1 fruit fly cellular context compared by ENCODE assay signal in genomic region chr3R:5464481-5464880, dm6.
TF ChIP-seq lines count a peak whose summit lies in the region.

TSS of gene PEK (minus strand) at chr3R:5464753.

TF ChIP-seq in whole organism, embryonic, 481 proteins besides CTCF, POLR2A, EP300 and RAD21 (continued from another document):
- no peak for TF ChIP-seq CG7271 (tag; optimal IDR thresholded peaks at IDR 0.05; lab: Kevin White, UChicago)
- TF ChIP-seq fru (optimal IDR thresholded peaks at IDR 0.05; lab: Kevin White, UChicago) = no peak
- no peak for TF ChIP-seq Hr51 (GFP tag; optimal IDR thresholded peaks at IDR 0.05; lab: Kevin White, UChicago)
- TF ChIP-seq ab (GFP tag; optimal IDR thresholded peaks at IDR 0.05; lab: Kevin White, UChicago) = no peak
- no peak for TF ChIP-seq Mes4 (GFP tag; optimal IDR thresholded peaks at IDR 0.05; lab: Kevin White, UChicago)
- TF ChIP-seq Myb (GFP tag; optimal IDR thresholded peaks at IDR 0.05; lab: Kevin White, UChicago) = peak; percentile 5
- no peak for TF ChIP-seq rib (GFP tag; IDR thresholded peaks at IDR 0.05; lab: Robert Waterston, UW)
- TF ChIP-seq CG6254 (GFP tag; optimal IDR thresholded peaks at IDR 0.05; lab: Kevin White, UChicago) = no peak
- TF ChIP-seq lola (GFP tag; optimal IDR thresholded peaks at IDR 0.05; lab: Kevin White, UChicago) = no peak
- no peak for TF ChIP-seq maf-S (GFP tag; optimal IDR thresholded peaks at IDR 0.05; lab: Kevin White, UChicago)
- no peak for TF ChIP-seq GATAe (GFP tag; conservative IDR thresholded peaks at IDR 0.05; lab: Robert Waterston, UW)
- no peak for TF ChIP-seq sim (GFP tag; IDR thresholded peaks at IDR 0.05; lab: Robert Waterston, UW)
- TF ChIP-seq kni (GFP tag; optimal IDR thresholded peaks at IDR 0.05; lab: Kevin White, UChicago) = no peak
- no peak for TF ChIP-seq CG11695 (GFP tag; IDR thresholded peaks at IDR 0.05; lab: Robert Waterston, UW)
- no peak for TF ChIP-seq z (GFP tag; IDR thresholded peaks at IDR 0.05; lab: Robert Waterston, UW)
- no peak for TF ChIP-seq Med (GFP tag; lab: Kevin White, UChicago)
- no peak for TF ChIP-seq Fer1 (GFP tag; optimal IDR thresholded peaks at IDR 0.05; lab: Kevin White, UChicago)
- no peak for TF ChIP-seq CG10543 (GFP tag; optimal IDR thresholded peaks at IDR 0.05; lab: Kevin White, UChicago)
- no peak for TF ChIP-seq gro (GFP tag; optimal IDR thresholded peaks at IDR 0.05; lab: Kevin White, UChicago)
- no peak for TF ChIP-seq Adf1 (GFP tag; IDR thresholded peaks at IDR 0.05; lab: Robert Waterston, UW)
- no peak for TF ChIP-seq otp (GFP tag; IDR thresholded peaks at IDR 0.05; lab: Robert Waterston, UW)
- no peak for TF ChIP-seq Sox102F (GFP tag; optimal IDR thresholded peaks at IDR 0.05; lab: Kevin White, UChicago)
- TF ChIP-seq CG2875 (GFP tag; optimal IDR thresholded peaks at IDR 0.05; lab: Kevin White, UChicago) = no peak
- no peak for TF ChIP-seq Nf-YA (GFP tag; IDR thresholded peaks at IDR 0.05; lab: Robert Waterston, UW)
- no peak for TF ChIP-seq CG42726 (GFP tag; IDR thresholded peaks at IDR 0.05; lab: Robert Waterston, UW; ENCODE audit: partially characterized antibody)
- peak; percentile 16 for TF ChIP-seq CG17829 (tag; optimal IDR thresholded peaks at IDR 0.05; lab: Kevin White, UChicago)
- TF ChIP-seq PHDP (tag; optimal IDR thresholded peaks at IDR 0.05; lab: Kevin White, UChicago) = no peak
- TF ChIP-seq CG17328 (GFP tag; IDR thresholded peaks at IDR 0.05; lab: Robert Waterston, UW) = no peak
- no peak for TF ChIP-seq CG9817 (tag; optimal IDR thresholded peaks at IDR 0.05; lab: Kevin White, UChicago)
- no peak for TF ChIP-seq onecut (GFP tag; IDR thresholded peaks at IDR 0.05; lab: Robert Waterston, UW)
- TF ChIP-seq CG15514 (GFP tag; optimal IDR thresholded peaks at IDR 0.05; lab: Kevin White, UChicago) = peak; percentile 13
- no peak for TF ChIP-seq ash1 (GFP tag; optimal IDR thresholded peaks at IDR 0.05; lab: Kevin White, UChicago)
- TF ChIP-seq crc (GFP tag; optimal IDR thresholded peaks at IDR 0.05; lab: Kevin White, UChicago) = no peak
- no peak for TF ChIP-seq CG3847 (GFP tag; IDR thresholded peaks at IDR 0.05; lab: Robert Waterston, UW)
- no peak for TF ChIP-seq Awh (GFP tag; IDR thresholded peaks at IDR 0.05; lab: Robert Waterston, UW)
- TF ChIP-seq Mad (GFP tag; optimal IDR thresholded peaks at IDR 0.05; lab: Kevin White, UChicago) = no peak
- no peak for TF ChIP-seq nerfin-2 (GFP tag; IDR thresholded peaks at IDR 0.05; lab: Robert Waterston, UW; ENCODE audit: partially characterized antibody)
- TF ChIP-seq crp (GFP tag; optimal IDR thresholded peaks at IDR 0.05; lab: Kevin White, UChicago) = peak in 1 of 2 experiments; percentile 61
- no peak for TF ChIP-seq NC2α (GFP tag; optimal IDR thresholded peaks at IDR 0.05; lab: Kevin White, UChicago)
- TF ChIP-seq H15 (GFP tag; IDR thresholded peaks at IDR 0.05; lab: Robert Waterston, UW) = no peak
- TF ChIP-seq CG8924 (tag; optimal IDR thresholded peaks at IDR 0.05; lab: Kevin White, UChicago) = no peak
- TF ChIP-seq E2f1 (GFP tag; IDR thresholded peaks at IDR 0.05; lab: Robert Waterston, UW) = no peak
- TF ChIP-seq CG2116 (GFP tag; optimal IDR thresholded peaks at IDR 0.05; lab: Kevin White, UChicago) = no peak
- no peak for TF ChIP-seq br (optimal IDR thresholded peaks at IDR 0.05; lab: Kevin White, UChicago)
- TF ChIP-seq wor (GFP tag; IDR thresholded peaks at IDR 0.05; lab: Robert Waterston, UW) = no peak
- TF ChIP-seq CG13894 (tag; optimal IDR thresholded peaks at IDR 0.05; lab: Kevin White, UChicago) = no peak
- TF ChIP-seq ind (GFP tag; optimal IDR thresholded peaks at IDR 0.05; lab: Kevin White, UChicago) = no peak
- no peak for TF ChIP-seq HHEX (GFP tag; optimal IDR thresholded peaks at IDR 0.05; lab: Kevin White, UChicago)
- TF ChIP-seq bigmax (GFP tag; optimal IDR thresholded peaks at IDR 0.05; lab: Kevin White, UChicago) = no peak
- peak; percentile 44 for TF ChIP-seq nom (GFP tag; optimal IDR thresholded peaks at IDR 0.05; lab: Kevin White, UChicago)
TF ChIP-seq in whole organism, embryonic: peak in this region for 43.
